Fruit fly (Drosophila melanogaster) whole organism, embryonic: ENCODE data around the gene CG43163.

ENCODE experiments used
- CG2202 ChIP-seq: fragments of 200-800 bp; sonication (Bioruptor generic); optimal IDR thresholded peaks from 2 replicates; lab custom pipeline; 2018; ENCODE audit warnings: missing biosample characterization, mild to moderate bottlenecking, missing genetic modification characterization
- CG6854 ChIP-seq: fragments of 200-800 bp; sonication (Bioruptor generic); optimal IDR thresholded peaks from 3 replicates; lab custom pipeline; 2017; ENCODE audit warnings: missing biosample characterization, mild to moderate bottlenecking, missing genetic modification characterization
- Hey ChIP-seq: fragments of 200-800 bp; sonication (Bioruptor generic); optimal IDR thresholded peaks from 3 replicates; lab custom pipeline; 2018; ENCODE audit warnings: missing biosample characterization, mild to moderate bottlenecking, missing genetic modification characterization
- HmgD ChIP-seq: fragments of 200-800 bp; sonication (Bioruptor generic); optimal IDR thresholded peaks from 3 replicates; lab custom pipeline; 2016; ENCODE audit warnings: missing biosample characterization, missing genetic modification characterization
- cg ChIP-seq: fragments of 200-800 bp; sonication (Bioruptor generic); optimal IDR thresholded peaks from 3 replicates; lab custom pipeline; 2019; ENCODE audit warnings: missing biosample characterization, mild to moderate bottlenecking, missing genetic modification characterization, moderate library complexity
- dpn ChIP-seq, 2 experiments: fragments of 200-800 bp; sonication (Bioruptor generic); optimal IDR thresholded peaks; 3 replicates each; lab custom pipeline; 2016; ENCODE audit warnings: missing biosample characterization in 2 of 2, missing genetic modification characterization in 2 of 2
- emc ChIP-seq: fragments of 200-800 bp; sonication (Bioruptor generic); optimal IDR thresholded peaks from 2 replicates; lab custom pipeline; 2016; ENCODE audit warnings: missing biosample characterization, missing genetic modification characterization
- tll ChIP-seq, 2 experiments: fragments of 200-800 bp in 1 of 2; fragments of >200 bp in 1 of 2; sonication (Bioruptor generic) in 1 of 2; optimal IDR thresholded peaks; 2 replicates each; lab custom pipeline; 2017 to 2019; ENCODE audit warnings: missing biosample characterization in 2 of 2, missing genetic modification characterization in 2 of 2, mild to moderate bottlenecking in 1 of 2, moderate library complexity in 1 of 2
- tna ChIP-seq: fragments of 200-800 bp; sonication (Bioruptor generic); IDR thresholded peaks from 2 replicates; pipeline ENCODE4 v1.3.6; 2022; ENCODE audit warnings: missing biosample characterization, missing genetic modification characterization; ENCODE audit not compliant: partially characterized antibody
- vvl ChIP-seq: fragments of 200-800 bp; sonication (Bioruptor generic); IDR thresholded peaks from 2 replicates; pipeline ENCODE4 v1.3.6; 2022; ENCODE audit warnings: missing biosample characterization, missing genetic modification characterization
- z ChIP-seq: fragments of 200-800 bp; sonication (Bioruptor generic); IDR thresholded peaks from 3 replicates; pipeline ENCODE4 v1.3.6; 2022; ENCODE audit warnings: missing biosample characterization, missing genetic modification characterization

dm6 chr3L:8527829-8528228 is 20.9 kb upstream of the CG43163 start:
- no peak for TF ChIP-seq cg (GFP tag; lab: Kevin White, UChicago)
- no peak for TF ChIP-seq HmgD (GFP tag; lab: Kevin White, UChicago)
- no peak for TF ChIP-seq CG6854 (GFP tag; lab: Kevin White, UChicago)
- TF ChIP-seq dpn (GFP tag; optimal IDR thresholded peaks at IDR 0.05; lab: Kevin White, UChicago) = no peak
- TF ChIP-seq z (GFP tag; lab: Robert Waterston, UW) = no peak
- TF ChIP-seq emc = no peak
- TF ChIP-seq vvl (GFP tag; lab: Robert Waterston, UW) = no peak
- TF ChIP-seq tna (GFP tag; lab: Robert Waterston, UW) = peak; percentile 27; the same call in 1 of the 2 replicates
- TF ChIP-seq tll (GFP tag; optimal IDR thresholded peaks at IDR 0.05; lab: Kevin White, UChicago) = no peak
- no peak for TF ChIP-seq Hey (tag; lab: Kevin White, UChicago)
- no peak for TF ChIP-seq CG2202 (tag; lab: Kevin White, UChicago)
